Worm (Caenorhabditis elegans) whole organism, L2 larva: ENCODE results near the gene clec-265.

Experiments
- ama-1 ChIP-seq: fragments of 150-350 bp; optimal IDR thresholded peaks from 2 replicates; lab custom pipeline; 2018; ENCODE audit warnings: inconsistent platforms
- blmp-1 ChIP-seq: sonication (generic microtip); optimal IDR thresholded peaks from 2 replicates; lab custom pipeline; 2017; ENCODE audit warnings: missing genetic modification characterization, mild to moderate bottlenecking, missing compliant biosample characterization, antibody characterized with exemption, moderate library complexity; ENCODE audit not compliant: insufficient read depth
- elt-1 ChIP-seq: fragments of 150-350 bp; optimal IDR thresholded peaks from 2 replicates; lab custom pipeline; 2014; ENCODE audit warnings: missing biosample characterization, missing genetic modification characterization
- elt-3 ChIP-seq: sonication (generic microtip); optimal IDR thresholded peaks from 2 replicates; lab custom pipeline; 2017; ENCODE audit warnings: missing biosample characterization, missing genetic modification characterization
- gmeb-1 ChIP-seq: fragments of 150-350 bp; optimal IDR thresholded peaks from 2 replicates; lab custom pipeline; 2014; ENCODE audit warnings: missing biosample characterization, missing genetic modification characterization
- mdl-1 ChIP-seq, 2 experiments: fragments of 150-350 bp in 1 of 2; sonication (generic microtip) in 1 of 2; optimal IDR thresholded peaks; 2 replicates each; lab custom pipeline; 2017; ENCODE audit warnings: missing biosample characterization in 2 of 2, missing genetic modification characterization in 2 of 2
- nhr-237 ChIP-seq: fragments of 150-350 bp; optimal IDR thresholded peaks from 2 replicates; lab custom pipeline; 2014; ENCODE audit warnings: missing biosample characterization, missing genetic modification characterization
- snpc-4 ChIP-seq: fragments of 150-350 bp; optimal IDR thresholded peaks from 2 replicates; lab custom pipeline; 2014; ENCODE audit warnings: missing biosample characterization, missing genetic modification characterization
- unc-39 ChIP-seq: fragments of 150-350 bp; optimal IDR thresholded peaks from 2 replicates; lab custom pipeline; 2014; ENCODE audit warnings: missing biosample characterization, missing genetic modification characterization
- unc-62 ChIP-seq: fragments of 150-350 bp; optimal IDR thresholded peaks from 2 replicates; lab custom pipeline; 2014; ENCODE audit warnings: missing biosample characterization, missing genetic modification reagents, missing genetic modification characterization
- ztf-4 ChIP-seq: fragments of 150-350 bp; optimal IDR thresholded peaks from 2 replicates; lab custom pipeline; 2014; ENCODE audit warnings: missing biosample characterization, missing genetic modification characterization

- no peak for TF ChIP-seq elt-1 (tag; lab: Kevin White, UChicago)
- TF ChIP-seq ama-1 (lab: Kevin White, UChicago), result no peak
- no peak for TF ChIP-seq ztf-4
- no peak for TF ChIP-seq unc-62
- no peak for TF ChIP-seq gmeb-1
- TF ChIP-seq mdl-1 (tag; optimal IDR thresholded peaks at IDR 0.05; lab: Kevin White, UChicago), result no peak
- no peak for TF ChIP-seq snpc-4 (tag; lab: Kevin White, UChicago)
- TF ChIP-seq nhr-237, result no peak
- no peak for TF ChIP-seq blmp-1 (tag; lab: Kevin White, UChicago)
- TF ChIP-seq elt-3, result no peak
- TF ChIP-seq unc-39 (tag; lab: Kevin White, UChicago), result no peak
Measured at ce11 chrX:3021466-3021865, 10.1 kb upstream of the clec-265 start.
